Fruit fly (Drosophila melanogaster): ENCODE measurements around the gene Tbcd.

The Tbcd gene

dm6 chr2L:2147208-2147607 lies at the start of gene Tbcd, which contains the start of gene CG11723:
Tbcd (plus strand) TSS chr2L:2147518.
CG11723 (minus strand) TSS chr2L:2147275.
- no peak for TF ChIP-seq Myc (optimal IDR thresholded peaks at IDR 0.05)
- no peak for TF ChIP-seq Sin3A (optimal IDR thresholded peaks at IDR 0.05)
- TF ChIP-seq ttk (optimal IDR thresholded peaks at IDR 0.05), result no peak
- no peak for TF ChIP-seq insv (optimal IDR thresholded peaks at IDR 0.05)
- TF ChIP-seq psq (optimal IDR thresholded peaks at IDR 0.05), result no peak
- TF ChIP-seq h (optimal IDR thresholded peaks at IDR 0.05), result no peak

dm6 chr2L:2109746-2110145 lies 37.6 kb upstream of the Tbcd start, which contains the start of gene dpr3:
dpr3 (minus strand) TSS chr2L:2109878.
- no peak for TF ChIP-seq ttk (optimal IDR thresholded peaks at IDR 0.05)
- TF ChIP-seq Sin3A (optimal IDR thresholded peaks at IDR 0.05), result no peak
- TF ChIP-seq h (optimal IDR thresholded peaks at IDR 0.05), result no peak
- no peak for TF ChIP-seq psq (optimal IDR thresholded peaks at IDR 0.05)
- TF ChIP-seq insv (optimal IDR thresholded peaks at IDR 0.05), result no peak
- no peak for TF ChIP-seq Myc (optimal IDR thresholded peaks at IDR 0.05)

dm6 chr2L:2110350-2110888 lies 36.9 kb upstream of the Tbcd start:
- TF ChIP-seq insv (optimal IDR thresholded peaks at IDR 0.05) (no peak), Myc (optimal IDR thresholded peaks at IDR 0.05) (no peak), ttk (optimal IDR thresholded peaks at IDR 0.05) (no peak), h (optimal IDR thresholded peaks at IDR 0.05) (no peak), psq (optimal IDR thresholded peaks at IDR 0.05) (no peak), Sin3A (optimal IDR thresholded peaks at IDR 0.05) (no peak)

- TF ChIP-seq psq (optimal IDR thresholded peaks at IDR 0.05) (no peak), insv (optimal IDR thresholded peaks at IDR 0.05) (no peak), Myc (optimal IDR thresholded peaks at IDR 0.05) (no peak), ttk (optimal IDR thresholded peaks at IDR 0.05) (no peak), Sin3A (optimal IDR thresholded peaks at IDR 0.05) (no peak), h (optimal IDR thresholded peaks at IDR 0.05) (no peak)
Measured at dm6 chr2L:2129137-2129536, 18.2 kb upstream of the Tbcd start, which contains the start of gene CG4259. CG4259 (minus strand) TSS chr2L:2129237.

- no peak for TF ChIP-seq psq (optimal IDR thresholded peaks at IDR 0.05)
- TF ChIP-seq Sin3A (optimal IDR thresholded peaks at IDR 0.05), result no peak
- no peak for TF ChIP-seq h (optimal IDR thresholded peaks at IDR 0.05)
- TF ChIP-seq ttk (optimal IDR thresholded peaks at IDR 0.05), result no peak
- no peak for TF ChIP-seq Myc (optimal IDR thresholded peaks at IDR 0.05)
- TF ChIP-seq insv (optimal IDR thresholded peaks at IDR 0.05), result no peak
Measured at dm6 chr2L:2130157-2130987, 16.9 kb upstream of the Tbcd start, which contains the start of gene Glyp. Glyp (plus strand) TSS chr2L:2130813.

dm6 chr2L:2131449-2132109 lies 15.7 kb upstream of the Tbcd start:
- TF ChIP-seq psq (optimal IDR thresholded peaks at IDR 0.05) (no peak), h (optimal IDR thresholded peaks at IDR 0.05) (no peak), insv (optimal IDR thresholded peaks at IDR 0.05) (no peak), Myc (optimal IDR thresholded peaks at IDR 0.05) (no peak), ttk (optimal IDR thresholded peaks at IDR 0.05) (no peak), Sin3A (optimal IDR thresholded peaks at IDR 0.05) (no peak)

- TF ChIP-seq Myc (optimal IDR thresholded peaks at IDR 0.05) (no peak), psq (optimal IDR thresholded peaks at IDR 0.05) (no peak), insv (optimal IDR thresholded peaks at IDR 0.05) (no peak), Sin3A (optimal IDR thresholded peaks at IDR 0.05) (no peak), ttk (optimal IDR thresholded peaks at IDR 0.05) (no peak), h (optimal IDR thresholded peaks at IDR 0.05) (no peak)
Measured at dm6 chr2L:2132215-2132614, 15.1 kb upstream of the Tbcd start.

dm6 chr2L:2133009-2133408 lies 14.3 kb upstream of the Tbcd start:
- TF ChIP-seq Myc (optimal IDR thresholded peaks at IDR 0.05), result no peak
- no peak for TF ChIP-seq h (optimal IDR thresholded peaks at IDR 0.05)
- TF ChIP-seq insv (optimal IDR thresholded peaks at IDR 0.05), result no peak
- no peak for TF ChIP-seq ttk (optimal IDR thresholded peaks at IDR 0.05)
- TF ChIP-seq psq (optimal IDR thresholded peaks at IDR 0.05), result no peak
- TF ChIP-seq Sin3A (optimal IDR thresholded peaks at IDR 0.05), result no peak

- TF ChIP-seq Myc (optimal IDR thresholded peaks at IDR 0.05) (no peak), psq (optimal IDR thresholded peaks at IDR 0.05) (no peak), insv (optimal IDR thresholded peaks at IDR 0.05) (no peak)
Measured at dm6 chr2L:2144725-2145656, 2.3 kb upstream of the Tbcd start, which contains the start of gene tho2. tho2 (minus strand) TSS chr2L:2145187.

dm6 chr2L:2151544-2152290 lies 4.4 kb downstream of the Tbcd start, which contains the start of gene AIF:
AIF (plus strand) TSS chr2L:2151754.
- TF ChIP-seq ttk (optimal IDR thresholded peaks at IDR 0.05), result no peak
- no peak for TF ChIP-seq Sin3A (optimal IDR thresholded peaks at IDR 0.05)
- TF ChIP-seq insv (optimal IDR thresholded peaks at IDR 0.05), result no peak
- no peak for TF ChIP-seq h (optimal IDR thresholded peaks at IDR 0.05)
- TF ChIP-seq psq (optimal IDR thresholded peaks at IDR 0.05), result no peak

Data from Kc167 (cell line).